Worm (Caenorhabditis elegans) whole organism, L4/young adult: ENCODE measurements around the gene T05B11.4.

Experiments
- W03F9.2 ChIP-seq: fragments of 150-350 bp; optimal IDR thresholded peaks from 2 replicates; lab custom pipeline; 2014; ENCODE audit warnings: missing biosample characterization, missing genetic modification characterization
- dao-5 ChIP-seq: sonication (generic microtip); optimal IDR thresholded peaks from 2 replicates; lab custom pipeline; 2016; ENCODE audit warnings: missing genotype, missing genetic modification characterization, moderate library complexity, missing compliant biosample characterization

DNA sequence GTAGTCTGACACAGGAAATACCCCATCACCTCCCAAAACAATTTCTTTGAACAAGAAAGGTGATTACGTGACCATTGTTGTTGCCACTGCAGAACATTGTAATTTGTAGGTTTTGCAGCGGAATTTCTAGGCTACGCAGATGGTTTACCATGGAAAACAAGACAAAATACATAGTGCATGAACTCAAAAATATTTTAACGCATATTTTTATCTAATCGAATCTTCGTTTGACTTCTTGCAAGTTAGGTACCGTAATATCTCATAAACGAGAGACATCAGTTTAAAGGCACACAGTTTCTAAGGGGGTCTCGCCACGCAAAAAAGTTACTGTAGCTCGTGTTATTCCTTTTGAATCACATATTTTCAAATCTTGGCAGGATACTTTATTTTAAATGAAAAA lies 24.5 kb upstream of the T05B11.4 start:
- no peak for TF ChIP-seq W03F9.2 (tag; lab: Kevin White, UChicago)
- TF ChIP-seq dao-5 (tag; lab: Kevin White, UChicago), result no peak
